Worm (Caenorhabditis elegans) whole organism, L4 larva: ENCODE results near the gene K11H12.5.
A peak's percentile ranks its signal among the peaks of the same experiment; 100 is the strongest.

Source experiments
- R02D3.7 ChIP-seq: fragments of 150-350 bp; sonication (generic microtip); optimal IDR thresholded peaks from 3 replicates; lab custom pipeline; 2014; ENCODE audit warnings: missing biosample characterization, missing genetic modification characterization
- Y5F2A.4 ChIP-seq: fragments of 200-800 bp; sonication (Bioruptor generic); optimal IDR thresholded peaks from 2 replicates; lab custom pipeline; 2018; ENCODE audit warnings: mild to moderate bottlenecking, missing genetic modification characterization, missing compliant biosample characterization
- ZK546.5 ChIP-seq, 2 experiments: sonication (generic microtip); optimal IDR thresholded peaks; 2 replicates each; lab custom pipeline; 2017; ENCODE audit warnings: missing biosample characterization in 2 of 2, missing genetic modification characterization in 2 of 2
- aha-1 ChIP-seq: fragments of 150-350 bp; peaks from one replicate; lab custom pipeline; 2014; ENCODE audit warnings: missing biosample characterization, missing genetic modification characterization
- attf-4 ChIP-seq: sonication (generic microtip); optimal IDR thresholded peaks from 3 replicates; lab custom pipeline; 2017; ENCODE audit warnings: missing biosample characterization, missing genetic modification characterization
- ceh-28 ChIP-seq: fragments of 150-350 bp; optimal IDR thresholded peaks from 2 replicates; lab custom pipeline; 2014; ENCODE audit warnings: missing biosample characterization, missing genetic modification reagents, missing genetic modification characterization
- ces-1 ChIP-seq: fragments of 150-350 bp; sonication (generic microtip); optimal IDR thresholded peaks from 4 replicates; lab custom pipeline; 2014; ENCODE audit warnings: missing biosample characterization, missing genetic modification reagents, missing genetic modification characterization
- cey-2 ChIP-seq: sonication (generic microtip); optimal IDR thresholded peaks from 3 replicates; lab custom pipeline; 2017; ENCODE audit warnings: missing genetic modification characterization, mild to moderate bottlenecking, missing compliant biosample characterization, antibody characterized with exemption, borderline replicate concordance; ENCODE audit not compliant: insufficient read depth
- daf-19 ChIP-seq: fragments of 200-800 bp; sonication (Bioruptor generic); conservative IDR thresholded peaks from 2 replicates; pipeline ENCODE4 v1.3.6; 2022; ENCODE audit warnings: missing genetic modification characterization, missing compliant biosample characterization
- daf-8 ChIP-seq: fragments of 200-800 bp; sonication (Bioruptor generic); IDR thresholded peaks from 2 replicates; pipeline ENCODE4 v1.3.6; 2022; ENCODE audit warnings: missing genetic modification characterization, missing compliant biosample characterization
- dmd-9 ChIP-seq: fragments of 200-800 bp; sonication (Bioruptor generic); IDR thresholded peaks from 2 replicates; pipeline ENCODE4 v1.3.6; 2022; ENCODE audit warnings: missing genetic modification reagents, missing genetic modification characterization, missing compliant biosample characterization
- dpl-1 ChIP-seq: fragments of 150-350 bp; optimal IDR thresholded peaks from 2 replicates; lab custom pipeline; 2014; ENCODE audit warnings: missing biosample characterization, missing genetic modification reagents, missing genetic modification characterization
- duxl-1 ChIP-seq: sonication (generic microtip); optimal IDR thresholded peaks from 2 replicates; lab custom pipeline; 2016; ENCODE audit warnings: mild to moderate bottlenecking, missing genetic modification characterization, moderate library complexity, missing compliant biosample characterization; ENCODE audit not compliant: poor library complexity
- egl-43 ChIP-seq: fragments of 200-800 bp; sonication (Bioruptor generic); IDR thresholded peaks from 2 replicates; pipeline ENCODE4 v1.3.6; 2022; ENCODE audit warnings: missing genetic modification reagents, missing genetic modification characterization, missing compliant biosample characterization
- fos-1 ChIP-seq: fragments of 150-350 bp; optimal IDR thresholded peaks from 2 replicates; lab custom pipeline; 2014; ENCODE audit warnings: missing biosample characterization, missing genetic modification characterization
- gei-8 ChIP-seq: fragments of 200-800 bp; sonication (Bioruptor generic); optimal IDR thresholded peaks from 2 replicates; lab custom pipeline; 2018; ENCODE audit warnings: mild to moderate bottlenecking, missing genetic modification characterization, missing compliant biosample characterization
- hlh-11 ChIP-seq: fragments of 200-800 bp; sonication (Bioruptor generic); optimal IDR thresholded peaks from 2 replicates; lab custom pipeline; 2018; ENCODE audit warnings: mild to moderate bottlenecking, missing genetic modification characterization, missing compliant biosample characterization
- hmg-1.1 ChIP-seq: fragments of 200-800 bp; sonication (Bioruptor generic); IDR thresholded peaks from 2 replicates; pipeline ENCODE4 v1.3.6; 2022; ENCODE audit warnings: missing genetic modification reagents, missing genetic modification characterization, missing compliant biosample characterization
- lim-7 ChIP-seq: fragments of 200-800 bp; sonication (Bioruptor generic); IDR thresholded peaks from 2 replicates; pipeline ENCODE4 v1.3.6; 2022; ENCODE audit warnings: missing genetic modification characterization, missing compliant biosample characterization
- lin-1 ChIP-seq: fragments of 200-800 bp; sonication (Bioruptor generic); IDR thresholded peaks from 2 replicates; pipeline ENCODE4 v1.3.6; 2022; ENCODE audit warnings: missing genetic modification reagents, missing genetic modification characterization, missing compliant biosample characterization
- lin-13 ChIP-seq: fragments of 150-350 bp; optimal IDR thresholded peaks from 2 replicates; lab custom pipeline; 2014; ENCODE audit warnings: missing biosample characterization, missing genetic modification reagents, missing genetic modification characterization
- lin-39 ChIP-seq: fragments of 150-350 bp; optimal IDR thresholded peaks from 2 replicates; lab custom pipeline; 2014; ENCODE audit warnings: missing biosample characterization, missing genetic modification reagents, missing genetic modification characterization
- madf-5 ChIP-seq, 2 experiments: fragments of 200-800 bp; sonication (Bioruptor generic); IDR thresholded peaks; 2 replicates each; pipeline ENCODE4 v1.3.6; 2022; ENCODE audit warnings: missing compliant biosample characterization in 2 of 2, missing genetic modification characterization in 2 of 2
- madf-9 ChIP-seq: fragments of 200-800 bp; sonication (Bioruptor generic); conservative IDR thresholded peaks from 2 replicates; pipeline ENCODE4 v1.3.6; 2022; ENCODE audit warnings: missing genetic modification reagents, missing genetic modification characterization, missing compliant biosample characterization
- mdl-1 ChIP-seq, 2 experiments: fragments of 150-350 bp in 1 of 2; sonication (generic microtip) in 1 of 2; optimal IDR thresholded peaks; 2 replicates each; lab custom pipeline; 2014 to 2017; ENCODE audit warnings: missing biosample characterization in 2 of 2, missing genetic modification characterization in 2 of 2
- mes-2 ChIP-seq: sonication (generic microtip); optimal IDR thresholded peaks from 2 replicates; lab custom pipeline; 2016; ENCODE audit warnings: missing genotype, mild to moderate bottlenecking, missing genetic modification characterization, missing compliant biosample characterization; ENCODE audit not compliant: poor library complexity, severe bottlenecking
- mxl-2 ChIP-seq: fragments of 200-800 bp; sonication (Bioruptor generic); conservative IDR thresholded peaks from 2 replicates; pipeline ENCODE4 v1.3.6; 2022; ENCODE audit warnings: missing genetic modification reagents, missing genetic modification characterization, missing compliant biosample characterization
- mxl-3 ChIP-seq: fragments of 200-800 bp; sonication (Bioruptor generic); optimal IDR thresholded peaks from 2 replicates; lab custom pipeline; 2018; ENCODE audit warnings: mild to moderate bottlenecking, missing genetic modification characterization, missing compliant biosample characterization
- nhr-11 ChIP-seq: fragments of 150-350 bp; optimal IDR thresholded peaks from 2 replicates; lab custom pipeline; 2014; ENCODE audit warnings: missing biosample characterization, missing genetic modification characterization
- nhr-111 ChIP-seq: fragments of 200-800 bp; sonication (Bioruptor generic); optimal IDR thresholded peaks from 2 replicates; lab custom pipeline; 2018; ENCODE audit warnings: mild to moderate bottlenecking, missing genetic modification characterization, missing compliant biosample characterization
- nhr-28 ChIP-seq: fragments of 150-350 bp; optimal IDR thresholded peaks from 2 replicates; lab custom pipeline; 2014; ENCODE audit warnings: missing biosample characterization, missing genetic modification characterization
- nhr-48 ChIP-seq: sonication (generic microtip); optimal IDR thresholded peaks from 2 replicates; lab custom pipeline; 2016; ENCODE audit warnings: mild to moderate bottlenecking, missing genetic modification characterization, missing compliant biosample characterization
- nhr-6 ChIP-seq: fragments of 150-350 bp; optimal IDR thresholded peaks from 2 replicates; lab custom pipeline; 2014; ENCODE audit warnings: missing biosample characterization, missing genetic modification characterization
- nhr-76 ChIP-seq: fragments of 150-350 bp; optimal IDR thresholded peaks from 2 replicates; lab custom pipeline; 2014; ENCODE audit warnings: missing biosample characterization, missing genetic modification characterization
- nhr-77 ChIP-seq: fragments of 150-350 bp; optimal IDR thresholded peaks from 2 replicates; lab custom pipeline; 2014; ENCODE audit warnings: missing biosample characterization, missing genetic modification characterization
- pha-4 ChIP-seq, 2 experiments: fragments of 150-350 bp in 1 of 2; fragments of 200-800 bp in 1 of 2; sonication (Bioruptor generic) in 1 of 2; IDR thresholded peaks in 1 of 2; optimal IDR thresholded peaks in 1 of 2; 2 replicates each; pipeline versions ENCODE4 v1.3.6 to Lab custom; 2014 to 2022; ENCODE audit warnings: missing genetic modification characterization in 2 of 2, missing genetic modification reagents in 2 of 2, missing biosample characterization in 1 of 2, missing compliant biosample characterization in 1 of 2
- pqm-1 ChIP-seq: sonication (generic microtip); optimal IDR thresholded peaks from 2 replicates; lab custom pipeline; 2017; ENCODE audit warnings: missing biosample characterization, missing genetic modification characterization
- rbr-2 ChIP-seq: sonication (generic microtip); optimal IDR thresholded peaks from 2 replicates; lab custom pipeline; 2016; ENCODE audit warnings: missing genotype, missing genetic modification characterization, missing compliant biosample characterization
- saeg-2 ChIP-seq: fragments of 200-800 bp; sonication (Bioruptor generic); IDR thresholded peaks from 2 replicates; pipeline ENCODE4 v1.3.6; 2022; ENCODE audit warnings: missing genetic modification reagents, missing genetic modification characterization, missing compliant biosample characterization
- sdz-12 ChIP-seq: fragments of 200-800 bp; sonication (Bioruptor generic); optimal IDR thresholded peaks from 2 replicates; lab custom pipeline; 2018; ENCODE audit warnings: mild to moderate bottlenecking, missing genetic modification characterization, missing compliant biosample characterization
- set-16 ChIP-seq: fragments of 200-800 bp; sonication (Bioruptor generic); IDR thresholded peaks from 2 replicates; pipeline ENCODE4 v1.3.6; 2022; ENCODE audit warnings: missing genetic modification reagents, missing genetic modification characterization, missing compliant biosample characterization
- skn-1 ChIP-seq: fragments of 150-350 bp; optimal IDR thresholded peaks from 2 replicates; lab custom pipeline; 2014; ENCODE audit warnings: missing biosample characterization, missing genetic modification characterization
- spr-3 ChIP-seq: fragments of 200-800 bp; sonication (Bioruptor generic); optimal IDR thresholded peaks from 2 replicates; lab custom pipeline; 2018; ENCODE audit warnings: mild to moderate bottlenecking, missing genetic modification characterization, missing compliant biosample characterization
- tag-97 ChIP-seq: fragments of 200-800 bp; sonication (Bioruptor generic); IDR thresholded peaks from 2 replicates; pipeline ENCODE4 v1.3.6; 2022; ENCODE audit warnings: missing genetic modification characterization, missing compliant biosample characterization
- unc-130 ChIP-seq: sonication (generic microtip); optimal IDR thresholded peaks from 2 replicates; lab custom pipeline; 2016; ENCODE audit warnings: missing genetic modification reagents, missing genetic modification characterization, missing compliant biosample characterization
- unc-62 ChIP-seq, 3 experiments: fragments of 150-350 bp in 1 of 3; sonication (generic microtip); optimal IDR thresholded peaks in 2 of 3; peaks in 1 of 3; 1 replicate in 1 of 3; 2 replicates in 2 of 3; lab custom pipeline; 2014 to 2017; ENCODE audit warnings: missing biosample characterization in 3 of 3, missing genetic modification characterization in 3 of 3, missing genetic modification reagents in 3 of 3, missing genotype in 1 of 3
- zag-1 ChIP-seq: fragments of 150-350 bp; optimal IDR thresholded peaks from 2 replicates; lab custom pipeline; 2014; ENCODE audit warnings: missing biosample characterization, missing genetic modification characterization
- zip-11 ChIP-seq: fragments of 200-800 bp; sonication (Bioruptor generic); IDR thresholded peaks from 2 replicates; pipeline ENCODE4 v1.3.6; 2022; ENCODE audit warnings: missing genetic modification characterization, missing compliant biosample characterization
- ztf-7 ChIP-seq: fragments of 150-350 bp; optimal IDR thresholded peaks from 2 replicates; lab custom pipeline; 2014; ENCODE audit warnings: missing biosample characterization, missing genetic modification characterization

K11H12.5 gene

DNA sequence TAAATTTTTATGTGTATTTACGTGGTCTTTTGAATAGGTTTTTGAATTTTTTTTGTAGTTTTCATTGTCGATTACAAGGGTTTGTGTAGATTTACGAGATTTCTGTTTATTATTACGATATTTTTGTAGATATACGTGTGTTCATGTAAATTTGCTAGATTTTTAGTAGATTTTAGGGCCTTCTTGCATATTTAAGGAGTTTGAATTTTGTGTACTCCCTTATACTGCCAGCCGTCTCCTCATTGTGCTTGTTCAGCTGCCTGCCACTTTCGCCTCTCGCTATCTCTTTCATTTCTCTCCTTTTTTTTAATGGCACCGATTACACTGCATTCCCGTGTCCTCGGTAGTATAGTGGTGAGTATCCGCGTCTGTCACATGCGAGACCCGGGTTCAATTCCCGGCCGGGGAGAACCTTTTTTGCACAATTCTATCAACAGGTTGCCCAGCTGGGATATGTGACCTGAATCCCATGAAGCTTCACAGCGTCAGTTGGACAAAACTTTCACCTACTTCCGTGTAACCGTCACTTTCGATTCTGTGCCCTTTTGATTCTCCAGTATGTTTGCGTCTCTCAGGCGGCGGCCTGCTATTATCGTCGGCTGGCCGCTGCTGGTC, 6.5 kb downstream of the K11H12.5 start (continued):
- TF ChIP-seq ztf-7 (tag; lab: Kevin White, UChicago) (peak; percentile 57), daf-19 (GFP tag; lab: Robert Waterston, UW) (peak; percentile 80), nhr-28 (peak; percentile 38), unc-62 (GFP tag; optimal IDR thresholded peaks at IDR 0.05 in 1 of 2; lab: Kevin White, UChicago) (peak in 1 of 2 experiments; percentile 87), unc-62 (tag; optimal IDR thresholded peaks at IDR 0.05; lab: Kevin White, UChicago) (no peak), dpl-1 (peak; percentile 18), nhr-11 (tag; lab: Kevin White, UChicago) (peak; percentile 35), zag-1 (no peak), egl-43 (GFP tag; lab: Robert Waterston, UW) (peak; percentile 94), mdl-1 (tag; optimal IDR thresholded peaks at IDR 0.05; lab: Kevin White, UChicago) (peak in 1 of 2 experiments; percentile 73), cey-2 (tag; lab: Kevin White, UChicago) (no peak), pqm-1 (tag; lab: Kevin White, UChicago) (no peak), attf-4 (tag; lab: Kevin White, UChicago) (no peak), rbr-2 (tag; lab: Kevin White, UChicago) (peak; percentile 79), R02D3.7 (peak; percentile 6), nhr-111 (peak; percentile 82), tag-97 (GFP tag; lab: Robert Waterston, UW) (no peak), daf-8 (no peak), gei-8 (GFP tag; lab: Kevin White, UChicago) (peak; percentile 80), madf-5 (GFP tag; IDR thresholded peaks at IDR 0.05; lab: Robert Waterston, UW) (peak; percentile 48 to 77; a peak in 1 of 4 replicates), ces-1 (GFP tag; lab: Kevin White, UChicago) (no peak), unc-130 (GFP tag; lab: Kevin White, UChicago) (peak; percentile 68), mxl-2 (0 out of 2 replicates have a peak, but pooled peaks have one; percentile 40), nhr-6 (tag; lab: Kevin White, UChicago) (no peak), sdz-12 (peak; percentile 73), skn-1 (tag; lab: Kevin White, UChicago) (no peak), zip-11 (no peak; the same call in 1 of the 2 replicates), dmd-9 (GFP tag; lab: Robert Waterston, UW) (peak; percentile 83), aha-1 (peak; percentile 94), hmg-1.1 (peak; percentile 90), Y5F2A.4 (GFP tag; lab: Kevin White, UChicago) (peak; percentile 69), ZK546.5 (tag; optimal IDR thresholded peaks at IDR 0.05; lab: Kevin White, UChicago) (no peak), duxl-1 (tag; lab: Kevin White, UChicago) (peak; percentile 16), hlh-11 (tag; lab: Kevin White, UChicago) (peak; percentile 84), pha-4 (GFP tag; IDR thresholded peaks at IDR 0.05; lab: Robert Waterston, UW) (no peak), pha-4 (tag; optimal IDR thresholded peaks at IDR 0.05; lab: Kevin White, UChicago) (no peak), mes-2 (tag; lab: Kevin White, UChicago) (peak; percentile 78), madf-9 (GFP tag; lab: Robert Waterston, UW) (peak; percentile 81), set-16 (GFP tag; lab: Robert Waterston, UW) (peak; percentile 50; the same call in 1 of the 2 replicates), saeg-2 (GFP tag; lab: Robert Waterston, UW) (0 out of 2 replicates have a peak, but pooled peaks have one; percentile 12), lin-13 (GFP tag; lab: Kevin White, UChicago) (no peak), nhr-77 (no peak), lin-39 (tag; lab: Kevin White, UChicago) (no peak), nhr-48 (peak; percentile 33), mxl-3 (GFP tag; lab: Kevin White, UChicago) (peak; percentile 77), lin-1 (GFP tag; lab: Robert Waterston, UW) (peak; percentile 30; the same call in 1 of the 2 replicates), nhr-76 (tag; lab: Kevin White, UChicago) (no peak), ceh-28 (tag; lab: Kevin White, UChicago) (no peak), fos-1 (tag; lab: Kevin White, UChicago) (no peak), lim-7 (GFP tag; lab: Robert Waterston, UW) (peak; percentile 95), spr-3 (GFP tag; lab: Kevin White, UChicago) (peak; percentile 65)
